Worm (Caenorhabditis elegans) whole organism, L2 larva: ENCODE measurements around the gene F55G7.4.

Experiments used
- ZK546.5 ChIP-seq: sonication (generic microtip); optimal IDR thresholded peaks from 2 replicates; lab custom pipeline; 2017; ENCODE audit warnings: missing biosample characterization, missing genetic modification characterization
- ceh-82 ChIP-seq: fragments of 150-350 bp; optimal IDR thresholded peaks from 2 replicates; lab custom pipeline; 2014; ENCODE audit warnings: missing biosample characterization, missing genetic modification characterization
- lin-13 ChIP-seq: fragments of 150-350 bp; optimal IDR thresholded peaks from 2 replicates; lab custom pipeline; 2014; ENCODE audit warnings: missing biosample characterization, missing genetic modification reagents, missing genetic modification characterization
- lsy-2 ChIP-seq, 2 experiments: fragments of 150-350 bp in 1 of 2; sonication (generic microtip) in 1 of 2; optimal IDR thresholded peaks; 2 replicates each; lab custom pipeline; 2014 to 2017; ENCODE audit warnings: missing biosample characterization in 2 of 2, missing genetic modification characterization in 2 of 2
- mdl-1 ChIP-seq, 2 experiments: fragments of 150-350 bp in 1 of 2; sonication (generic microtip) in 1 of 2; optimal IDR thresholded peaks; 2 replicates each; lab custom pipeline; 2017; ENCODE audit warnings: missing biosample characterization in 2 of 2, missing genetic modification characterization in 2 of 2
- nhr-11 ChIP-seq: fragments of 150-350 bp; optimal IDR thresholded peaks from 2 replicates; lab custom pipeline; 2014; ENCODE audit warnings: missing biosample characterization, missing genetic modification characterization
- nhr-21 ChIP-seq: fragments of 150-350 bp; optimal IDR thresholded peaks from 2 replicates; lab custom pipeline; 2014; ENCODE audit warnings: missing biosample characterization, missing genetic modification characterization
- unc-39 ChIP-seq: fragments of 150-350 bp; optimal IDR thresholded peaks from 2 replicates; lab custom pipeline; 2014; ENCODE audit warnings: missing biosample characterization, missing genetic modification characterization
- unc-55 ChIP-seq: fragments of 150-350 bp; sonication (generic microtip); optimal IDR thresholded peaks from 3 replicates; lab custom pipeline; 2014; ENCODE audit warnings: missing biosample characterization, missing genetic modification reagents, missing genetic modification characterization
- unc-62 ChIP-seq: fragments of 150-350 bp; optimal IDR thresholded peaks from 2 replicates; lab custom pipeline; 2014; ENCODE audit warnings: missing biosample characterization, missing genetic modification reagents, missing genetic modification characterization
- zag-1 ChIP-seq: fragments of 150-350 bp; optimal IDR thresholded peaks from 2 replicates; lab custom pipeline; 2014; ENCODE audit warnings: missing biosample characterization, missing genetic modification characterization
- ztf-4 ChIP-seq: fragments of 150-350 bp; optimal IDR thresholded peaks from 2 replicates; lab custom pipeline; 2014; ENCODE audit warnings: missing biosample characterization, missing genetic modification characterization

DNA sequence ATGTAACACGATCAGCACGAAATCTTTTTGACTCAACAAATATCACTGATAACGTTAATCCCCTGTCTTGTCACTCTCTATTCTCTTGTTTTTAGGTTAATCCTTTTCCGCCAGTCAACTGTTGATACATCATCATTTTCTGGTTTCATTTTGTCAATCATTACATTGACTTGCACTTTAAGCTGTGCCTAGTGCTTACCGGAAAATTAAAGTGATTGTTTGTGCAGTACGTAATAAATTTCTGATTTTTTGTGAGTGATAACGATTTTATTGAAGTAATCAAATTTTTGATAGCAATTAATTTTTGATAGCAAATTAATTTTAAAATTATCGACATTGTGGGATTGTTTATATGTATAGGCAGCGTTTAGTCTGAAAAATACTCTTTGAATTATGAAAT is 18.5 kb upstream of the F55G7.4 start:
- TF ChIP-seq nhr-11 (tag; lab: Kevin White, UChicago) (no peak), nhr-21 (tag; lab: Kevin White, UChicago) (no peak), ztf-4 (no peak), unc-62 (no peak), ZK546.5 (tag; lab: Kevin White, UChicago) (no peak), unc-39 (tag; lab: Kevin White, UChicago) (no peak), zag-1 (tag; lab: Kevin White, UChicago) (no peak), lsy-2 (tag; optimal IDR thresholded peaks at IDR 0.05; lab: Kevin White, UChicago) (no peak), mdl-1 (tag; optimal IDR thresholded peaks at IDR 0.05; lab: Kevin White, UChicago) (no peak), unc-55 (GFP tag; lab: Kevin White, UChicago) (no peak), ceh-82 (tag; lab: Kevin White, UChicago) (no peak), lin-13 (GFP tag; lab: Kevin White, UChicago) (no peak)
